Fruit fly (Drosophila melanogaster): ENCODE data around the gene CG8907.

- TF ChIP-seq CG8478 (optimal IDR thresholded peaks at IDR 0.05) = no peak
- no peak for TF ChIP-seq CTCF (optimal IDR thresholded peaks at IDR 0.05)
These were observed 51.7 kb downstream of the CG8907 start for dm6 chr3R:17059811-17060169.

All from S2 (cell line).